Fruit fly (Drosophila melanogaster): ENCODE measurements around the gene CG13364.
"Not testable (repeated sequence)": the region's sequence is repeated elsewhere in the genome, so short reads cannot be mapped to it uniquely, and the experiment has no call there.

The CG13364 gene

dm6 chrX:646395-647009 lies 21.5 kb upstream of the CG13364 start:
- TF ChIP-seq Vsx2 (GFP tag; optimal IDR thresholded peaks at IDR 0.05; ENCODE audit: partially characterized antibody) (no peak), jim (GFP tag; optimal IDR thresholded peaks at IDR 0.05) (no peak)

- TF ChIP-seq Abd-B (GFP tag; optimal IDR thresholded peaks at IDR 0.05); jim (GFP tag; optimal IDR thresholded peaks at IDR 0.05); dl (GFP tag; optimal IDR thresholded peaks at IDR 0.05; ENCODE audit: insufficient read depth in 1 of 2, partially characterized antibody in 2 of 2): not testable (repeated sequence)
Measured at dm6 chrX:644461-644860, 19.5 kb upstream of the CG13364 start, which contains the start of gene CG13367. CG13367 (plus strand) TSS chrX:644761.

dm6 chrX:636606-637530 lies 11.9 kb upstream of the CG13364 start:
- TF ChIP-seq Dif (GFP tag; optimal IDR thresholded peaks at IDR 0.05; ENCODE audit: partially characterized antibody) (peak; percentile 23), h (GFP tag; optimal IDR thresholded peaks at IDR 0.05) (peak; percentile 12), N (GFP tag; optimal IDR thresholded peaks at IDR 0.05) (peak; percentile 21), Dfd (GFP tag; optimal IDR thresholded peaks at IDR 0.05) (no peak), sv (GFP tag; optimal IDR thresholded peaks at IDR 0.05) (no peak), tai (GFP tag; optimal IDR thresholded peaks at IDR 0.05) (no peak), br (GFP tag; optimal IDR thresholded peaks at IDR 0.05) (no peak), ey (GFP tag; optimal IDR thresholded peaks at IDR 0.05) (no peak), pan (optimal IDR thresholded peaks at IDR 0.05) (no peak), dsf (GFP tag; optimal IDR thresholded peaks at IDR 0.05; ENCODE audit: borderline replicate concordance) (no peak), woc (GFP tag; optimal IDR thresholded peaks at IDR 0.05) (no peak), rgr (GFP tag; optimal IDR thresholded peaks at IDR 0.05) (no peak), dl (GFP tag; optimal IDR thresholded peaks at IDR 0.05; ENCODE audit: insufficient read depth in 1 of 2, partially characterized antibody in 2 of 2) (no peak), Sp1 (GFP tag; optimal IDR thresholded peaks at IDR 0.05) (no peak)

- TF ChIP-seq Hnf4 (GFP tag; optimal IDR thresholded peaks at IDR 0.05): peak; percentile 6
- TF ChIP-seq woc (GFP tag; optimal IDR thresholded peaks at IDR 0.05): no peak
- no peak for TF ChIP-seq CG32264 (GFP tag; optimal IDR thresholded peaks at IDR 0.05)
- peak; percentile 18 for TF ChIP-seq fru (GFP tag; optimal IDR thresholded peaks at IDR 0.05)
- peak; percentile 13 for TF ChIP-seq Sp1 (GFP tag; optimal IDR thresholded peaks at IDR 0.05)
- no peak for TF ChIP-seq Rel (GFP tag; optimal IDR thresholded peaks at IDR 0.05)
- TF ChIP-seq Rel (tag; optimal IDR thresholded peaks at IDR 0.05): peak; percentile 71
- TF ChIP-seq foxo (GFP tag; optimal IDR thresholded peaks at IDR 0.05): peak in 1 of 2 experiments; percentile 3
- TF ChIP-seq psq (GFP tag; optimal IDR thresholded peaks at IDR 0.05): peak; percentile 2
Measured at dm6 chrX:635495-636142, 10.6 kb upstream of the CG13364 start, which contains the start of gene Dredd. Dredd (minus strand) TSS chrX:635545.

dm6 chrX:629239-629821 lies 4.3 kb upstream of the CG13364 start, which contains the start of the genes RpL36 and Mybbp1A:
RpL36 (minus strand) TSS chrX:629483.
Mybbp1A (plus strand) TSS chrX:629773.
- TF ChIP-seq h (GFP tag; optimal IDR thresholded peaks at IDR 0.05): peak; percentile 71
- TF ChIP-seq dl (GFP tag; optimal IDR thresholded peaks at IDR 0.05; ENCODE audit: insufficient read depth in 1 of 2, partially characterized antibody in 2 of 2): no peak
- TF ChIP-seq Rel (GFP tag; optimal IDR thresholded peaks at IDR 0.05): no peak
- no peak for TF ChIP-seq Rel (tag; optimal IDR thresholded peaks at IDR 0.05)
- no peak for TF ChIP-seq CrebA (GFP tag; optimal IDR thresholded peaks at IDR 0.05; ENCODE audit: borderline replicate concordance)
- TF ChIP-seq woc (GFP tag; optimal IDR thresholded peaks at IDR 0.05): no peak
- TF ChIP-seq brk (GFP tag; optimal IDR thresholded peaks at IDR 0.05): no peak
- no peak for TF ChIP-seq Hr78 (GFP tag; optimal IDR thresholded peaks at IDR 0.05)
- TF ChIP-seq sage (GFP tag; optimal IDR thresholded peaks at IDR 0.05): no peak
- TF ChIP-seq lola (GFP tag; optimal IDR thresholded peaks at IDR 0.05): no peak
- TF ChIP-seq Sp1 (GFP tag; optimal IDR thresholded peaks at IDR 0.05): peak; percentile 79
- no peak for TF ChIP-seq Abd-B (GFP tag; optimal IDR thresholded peaks at IDR 0.05)
- peak; percentile 79 for TF ChIP-seq dmrt93B (GFP tag; optimal IDR thresholded peaks at IDR 0.05)
- TF ChIP-seq usp (GFP tag; optimal IDR thresholded peaks at IDR 0.05): no peak
- peak; percentile 43 for TF ChIP-seq ey (GFP tag; optimal IDR thresholded peaks at IDR 0.05)
- no peak for TF ChIP-seq GATAd (GFP tag; optimal IDR thresholded peaks at IDR 0.05)
- TF ChIP-seq Mio (GFP tag; optimal IDR thresholded peaks at IDR 0.05): peak; percentile 59
- TF ChIP-seq pan (optimal IDR thresholded peaks at IDR 0.05): no peak
- no peak for TF ChIP-seq Vsx2 (GFP tag; optimal IDR thresholded peaks at IDR 0.05; ENCODE audit: partially characterized antibody)
- TF ChIP-seq OdsH (GFP tag; optimal IDR thresholded peaks at IDR 0.05): peak; percentile 69
- TF ChIP-seq sv (GFP tag; optimal IDR thresholded peaks at IDR 0.05): peak; percentile 75
- peak; percentile 66 for TF ChIP-seq fru (GFP tag; optimal IDR thresholded peaks at IDR 0.05)
- TF ChIP-seq psq (GFP tag; optimal IDR thresholded peaks at IDR 0.05): peak; percentile 29
- TF ChIP-seq dsf (GFP tag; optimal IDR thresholded peaks at IDR 0.05; ENCODE audit: borderline replicate concordance): peak; percentile 53
- no peak for TF ChIP-seq jim (GFP tag; optimal IDR thresholded peaks at IDR 0.05)
- no peak for TF ChIP-seq CG32264 (GFP tag; optimal IDR thresholded peaks at IDR 0.05)
- peak; percentile 68 for TF ChIP-seq CG9705 (GFP tag; optimal IDR thresholded peaks at IDR 0.05)
